Fruit fly (Drosophila melanogaster): Measurements from ENCODE around the gene Ctps.

The Ctps gene

DNA sequence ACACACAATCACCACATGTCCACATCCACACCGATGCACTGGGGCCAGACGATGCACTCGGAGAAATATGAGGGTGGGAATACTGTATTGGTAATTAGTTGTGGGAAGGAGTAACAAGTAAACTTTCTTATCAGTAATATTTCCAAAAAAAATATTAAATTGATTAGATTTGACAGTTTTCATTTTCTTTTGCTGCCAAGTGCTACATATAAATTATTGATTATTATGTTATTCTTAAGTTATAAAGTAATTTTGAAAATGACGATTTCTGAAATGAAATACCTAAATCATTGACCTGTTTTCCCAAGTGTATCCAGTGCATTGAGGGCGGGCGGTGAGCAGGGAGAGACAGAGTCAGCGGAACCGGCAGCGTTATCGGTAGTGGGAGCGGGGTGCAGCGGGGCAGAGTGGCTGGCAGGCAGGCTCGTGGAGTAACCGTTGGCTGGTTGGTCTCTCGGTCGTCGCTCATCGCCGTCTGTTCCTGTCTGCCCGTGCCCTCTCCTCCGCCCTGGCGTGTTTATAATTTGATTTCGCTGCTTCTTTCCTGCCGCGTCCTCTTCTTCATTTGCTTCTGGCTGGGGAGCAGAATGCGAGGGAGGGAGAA is 10.2 kb downstream of the Ctps start (continued):
- TF ChIP-seq cad (GFP tag; optimal IDR thresholded peaks at IDR 0.05) (no peak), pros (GFP tag; optimal IDR thresholded peaks at IDR 0.05) (no peak), tll (GFP tag; optimal IDR thresholded peaks at IDR 0.05) (no peak), Dll (GFP tag; IDR thresholded peaks at IDR 0.05; ENCODE audit: partially characterized antibody) (no peak), dm (GFP tag; optimal IDR thresholded peaks at IDR 0.05) (no peak), fd3F (GFP tag; optimal IDR thresholded peaks at IDR 0.05) (no peak), wor (GFP tag; IDR thresholded peaks at IDR 0.05) (peak; percentile 40; the same call in 1 of the 2 replicates), nau (GFP tag; optimal IDR thresholded peaks at IDR 0.05) (no peak), ATbp (GFP tag; optimal IDR thresholded peaks at IDR 0.05) (peak; percentile 40), CG12744 (GFP tag; optimal IDR thresholded peaks at IDR 0.05) (no peak), HLH3B (GFP tag; IDR thresholded peaks at IDR 0.05) (peak; percentile 28; the same call in 1 of the 2 replicates), CG2202 (tag; optimal IDR thresholded peaks at IDR 0.05) (peak; percentile 30), jing (GFP tag; optimal IDR thresholded peaks at IDR 0.05) (no peak), wdn (GFP tag; IDR thresholded peaks at IDR 0.05) (no peak), ara (GFP tag; IDR thresholded peaks at IDR 0.05) (no peak), Scr (GFP tag; IDR thresholded peaks at IDR 0.05; ENCODE audit: partially characterized antibody) (no peak), dpn (GFP tag; optimal IDR thresholded peaks at IDR 0.05) (peak in 1 of 2 experiments; percentile 9), CG8290 (GFP tag; optimal IDR thresholded peaks at IDR 0.05) (peak; percentile 21), CG8290 (tag; optimal IDR thresholded peaks at IDR 0.05) (no peak), CG4360 (GFP tag; IDR thresholded peaks at IDR 0.05) (no peak), NK7.1 (GFP tag; optimal IDR thresholded peaks at IDR 0.05) (no peak), Jarid2 (GFP tag; optimal IDR thresholded peaks at IDR 0.05) (no peak), CG31441 (GFP tag; IDR thresholded peaks at IDR 0.05) (peak; percentile 75; the same call in 1 of the 2 replicates), vvl (GFP tag; IDR thresholded peaks at IDR 0.05) (peak; percentile 74), Awh (GFP tag; IDR thresholded peaks at IDR 0.05) (no peak), ranshi (GFP tag; IDR thresholded peaks at IDR 0.05) (no peak), NC2β (GFP tag; optimal IDR thresholded peaks at IDR 0.05) (no peak), CG10209 (GFP tag; optimal IDR thresholded peaks at IDR 0.05) (no peak), Poxn (GFP tag; IDR thresholded peaks at IDR 0.05) (no peak), bigmax (GFP tag; optimal IDR thresholded peaks at IDR 0.05) (no peak), repo (GFP tag; optimal IDR thresholded peaks at IDR 0.05) (no peak), HLH54F (GFP tag; optimal IDR thresholded peaks at IDR 0.05) (no peak), so (GFP tag; IDR thresholded peaks at IDR 0.05) (no peak), CG11560 (tag; IDR thresholded peaks at IDR 0.05) (0 out of 3 replicates have a peak, but pooled peaks have one; percentile 10), CG17612 (GFP tag; IDR thresholded peaks at IDR 0.05) (no peak), CG11093 (GFP tag; IDR thresholded peaks at IDR 0.05) (0 out of 3 replicates have a peak, but pooled peaks have one; percentile 32), cas (GFP tag; IDR thresholded peaks at IDR 0.05) (no peak), CG34376 (GFP tag; optimal IDR thresholded peaks at IDR 0.05) (no peak), CG33213 (GFP tag; optimal IDR thresholded peaks at IDR 0.05) (no peak), CG15269 (tag; optimal IDR thresholded peaks at IDR 0.05) (no peak), CG14965 (GFP tag; optimal IDR thresholded peaks at IDR 0.05; ENCODE audit: borderline replicate concordance) (no peak), CG3847 (GFP tag; IDR thresholded peaks at IDR 0.05) (no peak), CG17829 (tag; optimal IDR thresholded peaks at IDR 0.05) (peak; percentile 76), rib (GFP tag; IDR thresholded peaks at IDR 0.05) (no peak), CG7928 (GFP tag; optimal IDR thresholded peaks at IDR 0.05) (no peak), D19A (tag; optimal IDR thresholded peaks at IDR 0.05) (peak; percentile 62), ham (GFP tag; IDR thresholded peaks at IDR 0.05) (no peak), CTCF (GFP tag; optimal IDR thresholded peaks at IDR 0.05) (peak; percentile 13), CG9817 (tag; optimal IDR thresholded peaks at IDR 0.05) (no peak), Adf1 (GFP tag; IDR thresholded peaks at IDR 0.05) (no peak), NC2α (GFP tag; optimal IDR thresholded peaks at IDR 0.05) (no peak), Myb (GFP tag; optimal IDR thresholded peaks at IDR 0.05) (no peak)

All from whole organism, embryonic.